Worm (Caenorhabditis elegans): ENCODE data around the gene acdh-2.
"Not testable (repeated sequence)": the region's sequence is repeated elsewhere in the genome, so short reads cannot be mapped to it uniquely, and the experiment has no call there.

The acdh-2 gene

ce11 chrII:5543476-5544144, 3.7 kb downstream of the acdh-2 start (continued):
- TF ChIP-seq fkh-10 (GFP tag; optimal IDR thresholded peaks at IDR 0.05) = peak; percentile 98
- peak; percentile 83 to 90 for TF ChIP-seq daf-16 (GFP tag; optimal IDR thresholded peaks at IDR 0.05)
- peak; percentile 94 for TF ChIP-seq daf-16 (tag; optimal IDR thresholded peaks at IDR 0.05)
- TF ChIP-seq jun-1 (tag; optimal IDR thresholded peaks at IDR 0.05) = peak; percentile 97
- peak; percentile 61; the same call in 1 of the 2 replicates for TF ChIP-seq dmd-8 (GFP tag; IDR thresholded peaks at IDR 0.05)
- TF ChIP-seq daf-19 (GFP tag; conservative IDR thresholded peaks at IDR 0.05) = peak; percentile 95
- peak; percentile 95 for TF ChIP-seq gei-8 (GFP tag; optimal IDR thresholded peaks at IDR 0.05)
- TF ChIP-seq tra-1 (GFP tag; IDR thresholded peaks at IDR 0.05) = peak; percentile 96
- peak; percentile 94 for TF ChIP-seq zfp-3 (GFP tag; conservative IDR thresholded peaks at IDR 0.05)
- peak; percentile 30; the same call in 1 of the 2 replicates for TF ChIP-seq tag-97 (GFP tag; IDR thresholded peaks at IDR 0.05)
- peak; percentile 94 for TF ChIP-seq sdz-12 (GFP tag; optimal IDR thresholded peaks at IDR 0.05)

DNA sequence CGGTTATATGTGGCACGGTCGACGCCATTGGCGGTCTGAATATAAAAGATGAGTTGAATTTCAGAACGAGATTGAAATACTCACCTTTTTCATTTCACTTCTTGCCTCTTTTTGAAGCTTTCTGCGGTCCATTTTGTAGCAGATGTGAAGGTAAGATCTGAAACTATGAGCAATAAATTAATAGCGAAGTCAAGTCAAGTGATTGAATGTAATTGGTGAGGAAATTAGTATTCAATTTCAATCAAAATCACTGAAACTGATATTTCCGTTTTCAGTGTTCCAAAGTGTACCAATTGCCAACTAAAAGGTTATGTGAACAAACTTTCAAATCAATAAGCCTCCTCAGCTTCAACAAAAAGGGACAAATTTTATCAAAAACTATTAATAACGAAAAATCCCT, 5.6 kb downstream of the acdh-2 start, which contains the start of gene C17C3.24:
C17C3.24 (minus strand) TSS at position 101 of the 400 bp plus-strand sequence.
- TF ChIP-seq aly-2 (tag; optimal IDR thresholded peaks at IDR 0.05) (no peak), nhr-76 (tag; optimal IDR thresholded peaks at IDR 0.05) (no peak), tra-1 (GFP tag; IDR thresholded peaks at IDR 0.05) (no peak), egl-43 (GFP tag; IDR thresholded peaks at IDR 0.05) (no peak), D1046.2 (GFP tag; IDR thresholded peaks at IDR 0.05) (no peak), spr-1 (tag; optimal IDR thresholded peaks at IDR 0.05) (no peak), ZK546.5 (tag; optimal IDR thresholded peaks at IDR 0.05) (no peak), fkh-10 (GFP tag; optimal IDR thresholded peaks at IDR 0.05) (no peak), mep-1 (tag; optimal IDR thresholded peaks at IDR 0.05) (no peak), daf-19 (GFP tag; conservative IDR thresholded peaks at IDR 0.05) (no peak), ZK337.2 (GFP tag; IDR thresholded peaks at IDR 0.05) (no peak), spr-3 (GFP tag; optimal IDR thresholded peaks at IDR 0.05) (no peak), unc-39 (tag; optimal IDR thresholded peaks at IDR 0.05) (no peak), madf-5 (GFP tag; IDR thresholded peaks at IDR 0.05) (no peak), nhr-237 (tag; optimal IDR thresholded peaks at IDR 0.05) (no peak)

ce11 chrII:5540113-5540512, 7.2 kb downstream of the acdh-2 start, which contains the start of gene hlh-27:
Gene hlh-27, minus strand, starts transcription at chrII:5540213.
- not testable (repeated sequence) for TF ChIP-seq nhr-237 (tag; optimal IDR thresholded peaks at IDR 0.05); lin-13 (GFP tag; optimal IDR thresholded peaks at IDR 0.05); zfp-2 (tag; optimal IDR thresholded peaks at IDR 0.05)

DNA sequence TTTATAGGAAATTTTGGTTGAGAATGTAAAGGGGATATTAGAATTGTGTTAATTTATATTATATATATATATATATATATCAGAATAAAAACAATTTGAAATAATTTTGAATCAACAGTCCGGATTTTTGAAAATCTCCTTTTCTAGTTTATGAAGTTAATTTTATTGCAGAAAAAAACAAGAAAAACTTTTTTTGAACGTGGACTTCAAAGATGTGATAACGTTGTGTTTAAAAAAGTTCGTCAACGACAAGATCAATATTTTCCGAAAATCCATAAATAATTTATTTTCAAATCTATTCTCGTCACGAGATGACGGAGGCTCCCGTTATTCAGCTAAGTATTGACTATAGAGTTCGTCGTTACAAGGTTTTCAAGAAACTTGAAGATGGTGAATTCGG, 9.8 kb downstream of the acdh-2 start, which contains the start of gene C17C3.11:
C17C3.11 (plus strand) TSS at position 301 of the 400 bp plus-strand sequence.
- TF ChIP-seq cey-2 (tag; optimal IDR thresholded peaks at IDR 0.05; ENCODE audit: borderline replicate concordance, insufficient read depth) (no peak), ceh-62 (tag; optimal IDR thresholded peaks at IDR 0.05) (no peak), mes-2 (tag; optimal IDR thresholded peaks at IDR 0.05; ENCODE audit: poor library complexity, severe bottlenecking) (no peak), ztf-7 (tag; optimal IDR thresholded peaks at IDR 0.05) (no peak), hif-1 (tag; optimal IDR thresholded peaks at IDR 0.05) (no peak), F49E8.2 (tag; optimal IDR thresholded peaks at IDR 0.05; ENCODE audit: borderline replicate concordance) (no peak), F37D6.2 (tag; optimal IDR thresholded peaks at IDR 0.05) (no peak), Y48G9A.11 (GFP tag; IDR thresholded peaks at IDR 0.05) (no peak)

DNA sequence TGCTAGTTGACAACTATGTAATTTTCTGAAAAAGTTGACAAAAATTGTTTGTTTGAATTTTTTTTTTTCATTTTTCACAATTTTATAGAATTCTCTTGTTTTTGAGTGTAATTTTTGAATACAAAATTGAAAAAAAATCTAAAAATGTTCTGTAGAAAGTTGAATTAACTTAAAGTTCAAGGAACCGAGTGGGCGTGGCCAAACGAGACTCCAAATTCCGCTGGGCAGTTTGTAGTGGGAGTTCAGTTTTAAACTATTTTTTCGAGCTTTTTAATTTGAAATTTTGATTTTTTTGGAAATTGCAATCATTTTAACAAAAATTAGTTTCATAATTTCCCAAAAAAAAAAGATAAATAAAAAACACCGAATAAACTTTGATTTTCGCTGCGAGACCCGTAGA, 10.2 kb downstream of the acdh-2 start:
- peak; percentile 61 for TF ChIP-seq T20F7.1 (GFP tag; optimal IDR thresholded peaks at IDR 0.05)
- TF ChIP-seq egl-27 (tag; optimal IDR thresholded peaks at IDR 0.05) = no peak
- TF ChIP-seq spr-1 (tag; optimal IDR thresholded peaks at IDR 0.05) = peak; percentile 65
